Worm (Caenorhabditis elegans) whole organism, L4 larva: ENCODE results near the gene eat-3.

Experiments used
- dve-1 ChIP-seq: sonication (generic microtip); optimal IDR thresholded peaks from 2 replicates; lab custom pipeline; 2017; ENCODE audit warnings: antibody characterized with exemption, mild to moderate bottlenecking, missing genetic modification characterization, missing compliant biosample characterization; ENCODE audit not compliant: insufficient read depth
- egl-27 ChIP-seq: sonication (generic microtip); optimal IDR thresholded peaks from 3 replicates; lab custom pipeline; 2017; ENCODE audit warnings: missing biosample characterization, missing genetic modification reagents, missing genetic modification characterization
- lin-29 ChIP-seq: fragments of 200-800 bp; sonication (Bioruptor generic); IDR thresholded peaks from 2 replicates; pipeline ENCODE4 v1.3.6; 2022; ENCODE audit warnings: missing genetic modification reagents, missing genetic modification characterization, missing compliant biosample characterization
- lir-3 ChIP-seq: sonication (generic microtip); optimal IDR thresholded peaks from 2 replicates; lab custom pipeline; 2016; ENCODE audit warnings: mild to moderate bottlenecking, missing genetic modification characterization, missing compliant biosample characterization
- nhr-10 ChIP-seq: fragments of 150-350 bp; optimal IDR thresholded peaks from 2 replicates; lab custom pipeline; 2014; ENCODE audit warnings: missing biosample characterization, missing genetic modification characterization
- nhr-25 ChIP-seq: sonication (generic microtip); optimal IDR thresholded peaks from 2 replicates; lab custom pipeline; 2017; ENCODE audit warnings: missing genetic modification characterization, mild to moderate bottlenecking, missing compliant biosample characterization, antibody characterized with exemption, moderate library complexity, borderline replicate concordance; ENCODE audit not compliant: insufficient read depth
- rbr-2 ChIP-seq: sonication (generic microtip); optimal IDR thresholded peaks from 2 replicates; lab custom pipeline; 2016; ENCODE audit warnings: missing genotype, missing genetic modification characterization, missing compliant biosample characterization

- TF ChIP-seq nhr-25 (tag; lab: Kevin White, UChicago) (no peak), nhr-10 (tag; lab: Kevin White, UChicago) (no peak), dve-1 (tag; lab: Kevin White, UChicago) (no peak), egl-27 (tag; lab: Kevin White, UChicago) (no peak), rbr-2 (tag; lab: Kevin White, UChicago) (no peak), lin-29 (GFP tag; lab: Robert Waterston, UW) (no peak), lir-3 (tag; lab: Kevin White, UChicago) (no peak)
Observed at ce11 chrII:9282065-9282464, 42.6 kb upstream of the eat-3 start.
